Worm (Caenorhabditis elegans): ENCODE results near the gene grl-6.

Gene grl-6

DNA sequence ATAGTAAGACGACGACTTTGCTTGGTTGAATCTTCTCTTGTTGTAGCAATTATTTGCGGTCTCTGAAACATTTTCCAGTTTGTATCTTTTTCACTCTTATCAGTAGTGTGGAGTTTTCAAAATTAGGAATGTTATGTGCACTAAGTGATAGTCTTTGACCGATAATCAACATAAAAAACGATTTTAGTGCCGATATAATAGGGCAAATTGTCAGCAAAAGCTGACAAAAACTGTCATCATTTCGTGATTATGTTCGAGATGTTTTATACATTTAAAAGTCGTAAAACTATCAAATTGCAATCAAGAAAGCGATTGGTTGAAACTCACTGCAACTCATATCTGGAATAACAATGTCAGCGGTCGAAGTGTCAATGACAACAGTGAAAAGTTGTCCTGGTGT lies 5.5 kb downstream of the grl-6 start:
- TF ChIP-seq K02D7.2 (tag; optimal IDR thresholded peaks at IDR 0.05), result no peak
- no peak for TF ChIP-seq pha-4 (tag; optimal IDR thresholded peaks at IDR 0.05)
- TF ChIP-seq ahr-1 (tag; optimal IDR thresholded peaks at IDR 0.05), result no peak
- TF ChIP-seq elt-2 (tag; optimal IDR thresholded peaks at IDR 0.05), result no peak
- TF ChIP-seq dve-1 (tag; optimal IDR thresholded peaks at IDR 0.05), result no peak
- TF ChIP-seq ceh-14 (tag; optimal IDR thresholded peaks at IDR 0.05), result no peak
- TF ChIP-seq lim-6 (tag; optimal IDR thresholded peaks at IDR 0.05), result no peak
- no peak for TF ChIP-seq pqm-1 (tag; optimal IDR thresholded peaks at IDR 0.05)
- no peak for TF ChIP-seq ceh-9 (tag; optimal IDR thresholded peaks at IDR 0.05)
- TF ChIP-seq unc-86 (tag; optimal IDR thresholded peaks at IDR 0.05), result no peak
- TF ChIP-seq dmd-4 (tag; optimal IDR thresholded peaks at IDR 0.05; ENCODE audit: borderline replicate concordance), result no peak

DNA sequence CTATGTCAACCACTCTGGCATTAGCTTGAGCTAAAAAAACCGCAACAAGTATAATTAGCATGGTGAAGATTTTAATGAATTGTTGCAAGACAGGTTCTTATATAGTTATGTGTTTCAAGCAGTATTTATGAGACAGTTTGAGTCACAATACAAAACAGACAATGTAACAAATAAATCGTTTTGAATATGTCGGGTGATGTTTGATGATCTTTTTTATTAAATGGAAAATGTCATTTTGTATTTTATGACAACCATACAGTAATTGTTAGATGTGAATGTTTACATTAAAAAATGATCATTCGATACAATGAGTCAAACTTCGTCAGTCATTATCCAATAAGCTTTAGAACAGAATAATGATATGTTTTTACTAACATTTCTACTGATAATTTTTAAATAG lies 7.4 kb downstream of the grl-6 start, which contains the start of gene K10C2.7:
Gene K10C2.7 (minus strand): TSS at position 101 of the 400 bp plus-strand sequence.
- TF ChIP-seq pat-9 (tag; optimal IDR thresholded peaks at IDR 0.05) (no peak), rnt-1 (tag; optimal IDR thresholded peaks at IDR 0.05) (no peak), tbx-2 (tag; optimal IDR thresholded peaks at IDR 0.05) (no peak), pax-1 (tag; optimal IDR thresholded peaks at IDR 0.05) (no peak), ref-2 (tag; optimal IDR thresholded peaks at IDR 0.05) (no peak), ceh-22 (tag; optimal IDR thresholded peaks at IDR 0.05) (no peak), pag-3 (tag; optimal IDR thresholded peaks at IDR 0.05; ENCODE audit: borderline replicate concordance) (no peak), sox-2 (GFP tag; IDR thresholded peaks at IDR 0.05) (no peak), che-1 (tag; optimal IDR thresholded peaks at IDR 0.05) (no peak), C38D4.7 (GFP tag; optimal IDR thresholded peaks at IDR 0.05) (no peak), hlh-15 (tag; optimal IDR thresholded peaks at IDR 0.05) (no peak), fkh-10 (GFP tag; optimal IDR thresholded peaks at IDR 0.05) (no peak), dve-1 (tag; optimal IDR thresholded peaks at IDR 0.05) (no peak), syd-9 (tag; optimal IDR thresholded peaks at IDR 0.05) (no peak), ceh-30 (tag; optimal IDR thresholded peaks at IDR 0.05) (no peak), unc-3 (GFP tag; conservative IDR thresholded peaks at IDR 0.05) (no peak), unc-3 (tag; optimal IDR thresholded peaks at IDR 0.05) (no peak), K09A11.1 (tag; optimal IDR thresholded peaks at IDR 0.05; ENCODE audit: insufficient read depth) (no peak)

DNA sequence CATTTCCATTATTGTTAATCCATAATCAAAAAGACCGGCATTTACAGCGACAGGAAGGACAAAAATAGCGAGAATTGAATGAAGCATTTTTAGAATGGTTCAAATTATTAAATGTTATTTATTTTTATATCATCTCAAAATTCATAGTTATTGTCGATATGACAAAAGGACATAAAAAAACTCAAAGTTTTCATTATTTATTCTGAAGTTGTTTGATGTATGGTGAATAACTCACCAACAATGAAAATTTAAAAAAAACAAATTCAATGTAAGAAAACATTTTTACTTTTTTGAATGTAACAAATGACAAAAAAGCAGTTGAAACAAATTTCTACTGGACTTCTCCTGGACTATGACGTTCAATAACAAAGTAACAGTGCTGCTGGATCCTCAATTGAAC lies 10.3 kb downstream of the grl-6 start, which contains the start of gene K10C2.14:
Gene K10C2.14 (minus strand): TSS at position 101 of the 400 bp plus-strand sequence.
- TF ChIP-seq Y22D7AL.16 (tag; optimal IDR thresholded peaks at IDR 0.05) (no peak), lim-6 (tag; optimal IDR thresholded peaks at IDR 0.05) (no peak), tbx-2 (tag; optimal IDR thresholded peaks at IDR 0.05) (no peak)

DNA sequence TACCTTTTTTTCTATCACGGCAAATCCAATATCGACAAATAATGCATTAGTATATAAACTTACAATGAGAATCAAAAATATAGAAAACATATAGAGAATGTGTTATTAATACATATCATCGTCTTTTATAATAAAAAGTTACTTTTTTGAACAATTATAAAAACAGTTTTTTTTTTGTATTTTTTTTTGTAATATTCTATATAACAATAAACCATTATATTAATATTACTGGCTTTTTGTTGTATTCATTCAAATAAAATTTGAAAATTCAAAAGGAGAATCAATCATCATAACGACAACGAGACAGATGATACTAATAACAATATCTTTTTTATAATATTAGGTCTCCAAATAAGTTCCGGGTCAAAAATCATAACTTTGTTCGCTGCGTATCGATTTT lies 13.2 kb downstream of the grl-6 start, which contains the start of gene K10C2.8:
Gene K10C2.8 (minus strand): TSS at position 101 of the 400 bp plus-strand sequence.
- TF ChIP-seq ceh-14 (tag; optimal IDR thresholded peaks at IDR 0.05), result no peak
- no peak for TF ChIP-seq dve-1 (tag; optimal IDR thresholded peaks at IDR 0.05)
- TF ChIP-seq hlh-8 (tag; optimal IDR thresholded peaks at IDR 0.05), result no peak
- no peak for TF ChIP-seq ceh-34 (tag; optimal IDR thresholded peaks at IDR 0.05)
- TF ChIP-seq ceh-18 (tag; optimal IDR thresholded peaks at IDR 0.05), result no peak
- TF ChIP-seq pax-1 (tag; optimal IDR thresholded peaks at IDR 0.05), result no peak
- TF ChIP-seq zip-5 (tag; optimal IDR thresholded peaks at IDR 0.05), result no peak
- no peak for TF ChIP-seq ceh-2 (tag; optimal IDR thresholded peaks at IDR 0.05)
- no peak for TF ChIP-seq sox-2 (GFP tag; IDR thresholded peaks at IDR 0.05)
- TF ChIP-seq ahr-1 (tag; optimal IDR thresholded peaks at IDR 0.05), result no peak
- no peak for TF ChIP-seq ceh-9 (tag; optimal IDR thresholded peaks at IDR 0.05)
- TF ChIP-seq nhr-11 (tag; optimal IDR thresholded peaks at IDR 0.05), result no peak
- TF ChIP-seq nhr-232 (tag; optimal IDR thresholded peaks at IDR 0.05), result no peak
- TF ChIP-seq F13H6.1 (tag; optimal IDR thresholded peaks at IDR 0.05), result no peak
- TF ChIP-seq K02D7.2 (tag; optimal IDR thresholded peaks at IDR 0.05), result no peak
- TF ChIP-seq fkh-6 (tag; optimal IDR thresholded peaks at IDR 0.05), result no peak
- TF ChIP-seq dmd-4 (tag; optimal IDR thresholded peaks at IDR 0.05; ENCODE audit: borderline replicate concordance), result no peak
- no peak for TF ChIP-seq ref-2 (tag; optimal IDR thresholded peaks at IDR 0.05)
- TF ChIP-seq nfya-1 (tag; optimal IDR thresholded peaks at IDR 0.05), result no peak

All from whole organism, late embryonic.